Fruit fly (Drosophila melanogaster) whole organism, wandering third instar larva: ENCODE measurements around the gene rgn.

Experiments used
- Abd-B ChIP-seq: fragments of >200 bp; optimal IDR thresholded peaks from 2 replicates; lab custom pipeline; 2017; ENCODE audit warnings: missing biosample characterization, missing genetic modification characterization
- CG32264 ChIP-seq: fragments of 200-800 bp; sonication (Bioruptor generic); optimal IDR thresholded peaks from 2 replicates; lab custom pipeline; 2016; ENCODE audit warnings: missing biosample characterization, missing genetic modification characterization
- CG9705 ChIP-seq: fragments of 200-800 bp; sonication (Bioruptor generic); optimal IDR thresholded peaks from 2 replicates; lab custom pipeline; 2018; ENCODE audit warnings: missing biosample characterization, mild to moderate bottlenecking, missing genetic modification characterization
- CrebA ChIP-seq: fragments of 200-800 bp; sonication (Bioruptor generic); optimal IDR thresholded peaks from 2 replicates; lab custom pipeline; 2016; ENCODE audit warnings: missing biosample characterization, mild to moderate bottlenecking, missing genetic modification characterization, borderline replicate concordance
- Dfd ChIP-seq: fragments of >200 bp; optimal IDR thresholded peaks from 2 replicates; lab custom pipeline; 2017; ENCODE audit warnings: missing biosample characterization, missing genetic modification characterization
- Dif ChIP-seq: fragments of 200-275, 200-300 bp; sonication (Bioruptor generic); optimal IDR thresholded peaks from 2 replicates; lab custom pipeline; 2018; ENCODE audit warnings: missing biosample characterization, missing genetic modification characterization; ENCODE audit not compliant: partially characterized antibody
- GATAd ChIP-seq: sonication (Bioruptor generic); optimal IDR thresholded peaks from 2 replicates; lab custom pipeline; 2016; ENCODE audit warnings: missing biosample characterization, missing genetic modification characterization
- HLH106 ChIP-seq: fragments of 200-800 bp; optimal IDR thresholded peaks from 3 replicates; lab custom pipeline; 2019; ENCODE audit warnings: missing biosample characterization, mild to moderate bottlenecking, missing genetic modification characterization, moderate library complexity
- Hr83 ChIP-seq: fragments of 200-300 bp; sonication (Bioruptor generic); optimal IDR thresholded peaks from 2 replicates; lab custom pipeline; 2016; ENCODE audit warnings: missing biosample characterization, mild to moderate bottlenecking, missing genetic modification characterization, moderate library complexity; ENCODE audit not compliant: poor library complexity, severe bottlenecking
- Mio ChIP-seq: sonication (Bioruptor generic); optimal IDR thresholded peaks from 2 replicates; lab custom pipeline; 2016; ENCODE audit warnings: missing biosample characterization, missing genetic modification characterization
- Myc ChIP-seq: fragments of >200 bp; optimal IDR thresholded peaks from 2 replicates; lab custom pipeline; 2017
- N ChIP-seq: fragments of >200 bp; optimal IDR thresholded peaks from 2 replicates; lab custom pipeline; 2018; ENCODE audit warnings: missing biosample characterization, missing external identifiers, missing genetic modification characterization
- OdsH ChIP-seq: fragments of 200-800 bp; sonication (Bioruptor generic); optimal IDR thresholded peaks from 2 replicates; lab custom pipeline; 2016; ENCODE audit warnings: missing biosample characterization, mild to moderate bottlenecking, missing genetic modification characterization
- Rel ChIP-seq, 2 experiments: fragments of 200-800 bp; sonication (Bioruptor generic) in 1 of 2; optimal IDR thresholded peaks; 2 replicates in 1 of 2; 3 replicates in 1 of 2; lab custom pipeline; 2016 to 2019; ENCODE audit warnings: mild to moderate bottlenecking in 2 of 2, missing biosample characterization in 2 of 2, missing genetic modification characterization in 2 of 2, moderate library complexity in 1 of 2
- Sp1 ChIP-seq: fragments of 200-800 bp; sonication (Bioruptor generic); optimal IDR thresholded peaks from 3 replicates; lab custom pipeline; 2019; ENCODE audit warnings: missing biosample characterization, mild to moderate bottlenecking, missing genetic modification characterization, moderate library complexity
- Vsx2 ChIP-seq: fragments of 200-300, 225-300 bp; sonication (Bioruptor generic); optimal IDR thresholded peaks from 2 replicates; lab custom pipeline; 2018; ENCODE audit warnings: missing biosample characterization, missing genetic modification characterization; ENCODE audit not compliant: partially characterized antibody
- br ChIP-seq: fragments of 200-800 bp; sonication (Bioruptor generic); optimal IDR thresholded peaks from 2 replicates; lab custom pipeline; 2016; ENCODE audit warnings: missing biosample characterization, missing genetic modification characterization
- brk ChIP-seq: fragments of 200-800 bp; sonication (Bioruptor generic); optimal IDR thresholded peaks from 2 replicates; lab custom pipeline; 2016; ENCODE audit warnings: missing biosample characterization, mild to moderate bottlenecking, missing genetic modification characterization
- dl ChIP-seq, 2 experiments: fragments of 175-275, 200-275 bp in 1 of 2; fragments of 200-275 bp in 1 of 2; sonication (Bioruptor generic); optimal IDR thresholded peaks; lab custom pipeline; 2018; ENCODE audit warnings: mild to moderate bottlenecking in 2 of 2, missing biosample characterization in 2 of 2, missing genetic modification characterization in 2 of 2, moderate library complexity in 2 of 2; ENCODE audit not compliant: partially characterized antibody in 2 of 2, insufficient read depth in 1 of 2
- dmrt93B ChIP-seq: fragments of 200-800 bp; sonication (Bioruptor generic); optimal IDR thresholded peaks from 2 replicates; lab custom pipeline; 2018; ENCODE audit warnings: missing biosample characterization, mild to moderate bottlenecking, missing genetic modification characterization
- dsf ChIP-seq: sonication (Bioruptor generic); optimal IDR thresholded peaks from 2 replicates; lab custom pipeline; 2016; ENCODE audit warnings: missing biosample characterization, missing genetic modification characterization, borderline replicate concordance
- ey ChIP-seq: fragments of 200-800 bp; sonication (Bioruptor generic); optimal IDR thresholded peaks from 2 replicates; lab custom pipeline; 2016; ENCODE audit warnings: missing biosample characterization, missing genetic modification characterization
- foxo ChIP-seq, 2 experiments: fragments of 200-800 bp; sonication (Bioruptor generic); optimal IDR thresholded peaks; 2 replicates in 1 of 2; 3 replicates in 1 of 2; lab custom pipeline; 2016 to 2017; ENCODE audit warnings: missing biosample characterization in 2 of 2, missing genetic modification characterization in 2 of 2
- fru ChIP-seq: fragments of 200-800 bp; sonication (Bioruptor generic); optimal IDR thresholded peaks from 3 replicates; lab custom pipeline; 2016; ENCODE audit warnings: missing biosample characterization, mild to moderate bottlenecking, missing genetic modification characterization
- h ChIP-seq: fragments of 200-800 bp; sonication (Bioruptor generic); optimal IDR thresholded peaks from 3 replicates; lab custom pipeline; 2016; ENCODE audit warnings: missing biosample characterization, mild to moderate bottlenecking, missing genetic modification characterization
- jim ChIP-seq: fragments of 175-275, 200-325 bp; sonication (Bioruptor generic); optimal IDR thresholded peaks from 2 replicates; lab custom pipeline; 2016; ENCODE audit warnings: missing biosample characterization, mild to moderate bottlenecking, missing genetic modification characterization
- lola ChIP-seq: fragments of >200 bp; optimal IDR thresholded peaks from 2 replicates; lab custom pipeline; 2017; ENCODE audit warnings: missing biosample characterization, missing genetic modification characterization
- pan ChIP-seq: fragments of >200 bp; optimal IDR thresholded peaks from 2 replicates; lab custom pipeline; 2017
- psq ChIP-seq: fragments of 200-800 bp; sonication (Bioruptor generic); optimal IDR thresholded peaks from 3 replicates; lab custom pipeline; 2017; ENCODE audit warnings: missing biosample characterization, mild to moderate bottlenecking, missing genetic modification characterization, moderate library complexity
- rgr ChIP-seq: fragments of 200-800 bp; sonication (Bioruptor generic); optimal IDR thresholded peaks from 3 replicates; lab custom pipeline; 2016; ENCODE audit warnings: missing biosample characterization, mild to moderate bottlenecking, missing genetic modification characterization
- sage ChIP-seq: fragments of 200-800 bp; sonication (Bioruptor generic); optimal IDR thresholded peaks from 2 replicates; lab custom pipeline; 2016; ENCODE audit warnings: missing biosample characterization, mild to moderate bottlenecking, missing genetic modification characterization
- sv ChIP-seq: fragments of 200-800 bp; sonication (Bioruptor generic); optimal IDR thresholded peaks from 3 replicates; lab custom pipeline; 2016; ENCODE audit warnings: missing biosample characterization, missing genetic modification characterization
- tai ChIP-seq: sonication (Bioruptor generic); optimal IDR thresholded peaks from 2 replicates; lab custom pipeline; 2016; ENCODE audit warnings: missing biosample characterization, missing genetic modification characterization
- usp ChIP-seq: fragments of >200 bp; optimal IDR thresholded peaks from 2 replicates; lab custom pipeline; 2017; ENCODE audit warnings: missing biosample characterization, missing genetic modification characterization
- woc ChIP-seq: sonication (Bioruptor generic); optimal IDR thresholded peaks from 2 replicates; lab custom pipeline; 2016; ENCODE audit warnings: missing biosample characterization, mild to moderate bottlenecking, missing genetic modification characterization

The rgn gene

dm6 chr3L:21453623-21454022, 71.3 kb downstream of the rgn start:
- TF ChIP-seq N (GFP tag; lab: Kevin White, UChicago) (no peak), tai (no peak), CG9705 (GFP tag; lab: Kevin White, UChicago) (no peak)

dm6 chr3L:21455196-21455595, 72.9 kb downstream of the rgn start:
- TF ChIP-seq Rel (GFP tag; optimal IDR thresholded peaks at IDR 0.05; lab: Kevin White, UChicago) = no peak
- no peak for TF ChIP-seq Rel (tag; optimal IDR thresholded peaks at IDR 0.05; lab: Kevin White, UChicago)
- TF ChIP-seq CrebA (GFP tag; lab: Kevin White, UChicago) = no peak
- TF ChIP-seq brk (GFP tag; lab: Kevin White, UChicago) = no peak
- TF ChIP-seq dsf (GFP tag; lab: Kevin White, UChicago) = no peak
- TF ChIP-seq tai = no peak
- no peak for TF ChIP-seq CG9705 (GFP tag; lab: Kevin White, UChicago)
- TF ChIP-seq sv (GFP tag; lab: Kevin White, UChicago) = no peak
- TF ChIP-seq Sp1 (GFP tag; lab: Kevin White, UChicago) = no peak
- TF ChIP-seq Abd-B (GFP tag; lab: Kevin White, UChicago) = no peak
- TF ChIP-seq br = no peak
- no peak for TF ChIP-seq N (GFP tag; lab: Kevin White, UChicago)
- TF ChIP-seq lola = no peak
- no peak for TF ChIP-seq h (GFP tag; lab: Kevin White, UChicago)
- no peak for TF ChIP-seq Dif (GFP tag; lab: Kevin White, UChicago)
- TF ChIP-seq OdsH (GFP tag; lab: Kevin White, UChicago) = no peak
- no peak for TF ChIP-seq foxo (GFP tag; optimal IDR thresholded peaks at IDR 0.05; lab: Kevin White, UChicago)
- TF ChIP-seq HLH106 = no peak
- no peak for TF ChIP-seq pan (lab: Kevin White, UChicago)

- TF ChIP-seq Mio (GFP tag; lab: Kevin White, UChicago) = no peak
- TF ChIP-seq Hr83 = no peak
- TF ChIP-seq Vsx2 (GFP tag; lab: Kevin White, UChicago) = no peak
- no peak for TF ChIP-seq Abd-B (GFP tag; lab: Kevin White, UChicago)
- no peak for TF ChIP-seq dmrt93B (GFP tag; lab: Kevin White, UChicago)
- no peak for TF ChIP-seq ey (GFP tag; lab: Kevin White, UChicago)
- no peak for TF ChIP-seq lola
- no peak for TF ChIP-seq HLH106
- TF ChIP-seq jim (GFP tag; lab: Kevin White, UChicago) = no peak
- no peak for TF ChIP-seq Dif (GFP tag; lab: Kevin White, UChicago)
- no peak for TF ChIP-seq Rel (GFP tag; optimal IDR thresholded peaks at IDR 0.05; lab: Kevin White, UChicago)
- no peak for TF ChIP-seq Rel (tag; optimal IDR thresholded peaks at IDR 0.05; lab: Kevin White, UChicago)
- no peak for TF ChIP-seq dsf (GFP tag; lab: Kevin White, UChicago)
- no peak for TF ChIP-seq GATAd (GFP tag; lab: Kevin White, UChicago)
- TF ChIP-seq fru = no peak
- TF ChIP-seq sage = no peak
- no peak for TF ChIP-seq tai
- TF ChIP-seq psq (GFP tag; lab: Kevin White, UChicago) = no peak
- TF ChIP-seq brk (GFP tag; lab: Kevin White, UChicago) = no peak
- TF ChIP-seq Myc (lab: Kevin White, UChicago) = no peak
Observed at dm6 chr3L:21458736-21459135, 76.4 kb downstream of the rgn start.

dm6 chr3L:21460149-21460873, 78.0 kb downstream of the rgn start:
- peak; percentile 16 for TF ChIP-seq fru
- TF ChIP-seq psq (GFP tag; lab: Kevin White, UChicago) = no peak
- peak; percentile 50 for TF ChIP-seq Vsx2 (GFP tag; lab: Kevin White, UChicago)
- TF ChIP-seq Dif (GFP tag; lab: Kevin White, UChicago) = peak; percentile 6
- TF ChIP-seq rgr (GFP tag; lab: Kevin White, UChicago) = no peak
- TF ChIP-seq HLH106 = no peak
- TF ChIP-seq N (GFP tag; lab: Kevin White, UChicago) = peak; percentile 10
- TF ChIP-seq CG32264 (GFP tag; lab: Kevin White, UChicago) = no peak
- no peak for TF ChIP-seq br
- no peak for TF ChIP-seq foxo (GFP tag; optimal IDR thresholded peaks at IDR 0.05; lab: Kevin White, UChicago)
- no peak for TF ChIP-seq woc (GFP tag; lab: Kevin White, UChicago)
- TF ChIP-seq usp (GFP tag; lab: Kevin White, UChicago) = no peak
- no peak for TF ChIP-seq GATAd (GFP tag; lab: Kevin White, UChicago)
- TF ChIP-seq dsf (GFP tag; lab: Kevin White, UChicago) = no peak
- TF ChIP-seq jim (GFP tag; lab: Kevin White, UChicago) = no peak
- TF ChIP-seq dmrt93B (GFP tag; lab: Kevin White, UChicago) = no peak
- no peak for TF ChIP-seq CG9705 (GFP tag; lab: Kevin White, UChicago)
- no peak for TF ChIP-seq dl (GFP tag; optimal IDR thresholded peaks at IDR 0.05; lab: Kevin White, UChicago; ENCODE audit: insufficient read depth in 1 of 2, partially characterized antibody in 2 of 2)
- no peak for TF ChIP-seq Hr83
- no peak for TF ChIP-seq brk (GFP tag; lab: Kevin White, UChicago)
- TF ChIP-seq Dfd (GFP tag; lab: Kevin White, UChicago) = no peak
- no peak for TF ChIP-seq Abd-B (GFP tag; lab: Kevin White, UChicago)
